Worm (Caenorhabditis elegans) whole organism, L2 larva: ENCODE data around the gene F32H5.1.
A peak's percentile ranks its signal among the peaks of the same experiment; 100 is the strongest.

Experiments
- C34F6.9 ChIP-seq: fragments of 150-350 bp; optimal IDR thresholded peaks from 2 replicates; lab custom pipeline; 2014; ENCODE audit warnings: missing biosample characterization, missing genetic modification characterization
- F13H6.1 ChIP-seq: sonication (generic microtip); optimal IDR thresholded peaks from 2 replicates; lab custom pipeline; 2016; ENCODE audit warnings: missing genetic modification characterization, missing compliant biosample characterization
- R02D3.7 ChIP-seq: fragments of 150-350 bp; optimal IDR thresholded peaks from 2 replicates; lab custom pipeline; 2014; ENCODE audit warnings: missing biosample characterization, missing genetic modification characterization
- Y55F3AM.14 ChIP-seq: fragments of 200-800 bp; sonication (Bioruptor generic); optimal IDR thresholded peaks from 2 replicates; lab custom pipeline; 2018; ENCODE audit warnings: mild to moderate bottlenecking, missing genetic modification characterization, missing compliant biosample characterization
- alr-1 ChIP-seq: fragments of 150-350 bp; optimal IDR thresholded peaks from 2 replicates; lab custom pipeline; 2014; ENCODE audit warnings: missing biosample characterization, missing genetic modification characterization
- aly-2 ChIP-seq: fragments of 150-350 bp; optimal IDR thresholded peaks from 2 replicates; lab custom pipeline; 2014; ENCODE audit warnings: missing biosample characterization, missing genetic modification characterization
- ama-1 ChIP-seq: fragments of 150-350 bp; optimal IDR thresholded peaks from 2 replicates; lab custom pipeline; 2018; ENCODE audit warnings: inconsistent platforms
- elt-1 ChIP-seq: fragments of 150-350 bp; optimal IDR thresholded peaks from 2 replicates; lab custom pipeline; 2014; ENCODE audit warnings: missing biosample characterization, missing genetic modification characterization
- fos-1 ChIP-seq: fragments of 150-350 bp; optimal IDR thresholded peaks from 2 replicates; lab custom pipeline; 2014; ENCODE audit warnings: missing biosample characterization, missing genetic modification characterization
- lin-13 ChIP-seq: fragments of 150-350 bp; optimal IDR thresholded peaks from 2 replicates; lab custom pipeline; 2014; ENCODE audit warnings: missing biosample characterization, missing genetic modification reagents, missing genetic modification characterization
- lsy-2 ChIP-seq, 2 experiments: fragments of 150-350 bp in 1 of 2; sonication (generic microtip) in 1 of 2; optimal IDR thresholded peaks; 2 replicates each; lab custom pipeline; 2014 to 2017; ENCODE audit warnings: missing biosample characterization in 2 of 2, missing genetic modification characterization in 2 of 2
- mab-5 ChIP-seq: fragments of 150-350 bp; optimal IDR thresholded peaks from 2 replicates; lab custom pipeline; 2014; ENCODE audit warnings: missing biosample characterization, missing genetic modification characterization
- mdl-1 ChIP-seq, 2 experiments: fragments of 150-350 bp in 1 of 2; sonication (generic microtip) in 1 of 2; optimal IDR thresholded peaks; 2 replicates each; lab custom pipeline; 2017; ENCODE audit warnings: missing biosample characterization in 2 of 2, missing genetic modification characterization in 2 of 2
- nhr-10 ChIP-seq: sonication (generic microtip); optimal IDR thresholded peaks from 2 replicates; lab custom pipeline; 2017; ENCODE audit warnings: missing biosample characterization, missing genetic modification characterization
- nhr-12 ChIP-seq: fragments of 150-350 bp; optimal IDR thresholded peaks from 2 replicates; lab custom pipeline; 2014; ENCODE audit warnings: missing biosample characterization, missing genetic modification characterization
- nhr-21 ChIP-seq: fragments of 150-350 bp; optimal IDR thresholded peaks from 2 replicates; lab custom pipeline; 2014; ENCODE audit warnings: missing biosample characterization, missing genetic modification characterization
- nhr-237 ChIP-seq: fragments of 150-350 bp; optimal IDR thresholded peaks from 2 replicates; lab custom pipeline; 2014; ENCODE audit warnings: missing biosample characterization, missing genetic modification characterization
- nhr-25 ChIP-seq: fragments of 150-350 bp; sonication (generic microtip); optimal IDR thresholded peaks from 3 replicates; lab custom pipeline; 2014; ENCODE audit warnings: missing biosample characterization, missing genetic modification characterization
- nhr-6 ChIP-seq: fragments of 150-350 bp; optimal IDR thresholded peaks from 2 replicates; lab custom pipeline; 2014; ENCODE audit warnings: missing biosample characterization, missing genetic modification characterization
- peb-1 ChIP-seq: fragments of 150-350 bp; optimal IDR thresholded peaks from 2 replicates; lab custom pipeline; 2014; ENCODE audit warnings: missing biosample characterization, missing genetic modification characterization
- sem-4 ChIP-seq: fragments of 150-350 bp; optimal IDR thresholded peaks from 2 replicates; lab custom pipeline; 2014; ENCODE audit warnings: missing biosample characterization, missing genetic modification reagents, missing genetic modification characterization
- skn-1 ChIP-seq: sonication (generic microtip); optimal IDR thresholded peaks from 2 replicates; lab custom pipeline; 2017; ENCODE audit warnings: missing biosample characterization, missing genetic modification characterization
- sma-3 ChIP-seq: sonication (generic microtip); optimal IDR thresholded peaks from 2 replicates; lab custom pipeline; 2016; ENCODE audit warnings: missing genetic modification reagents, missing genetic modification characterization, missing compliant biosample characterization
- sma-9 ChIP-seq, 2 experiments: fragments of 150-350 bp in 1 of 2; sonication (generic microtip) in 1 of 2; optimal IDR thresholded peaks; 2 replicates each; lab custom pipeline; 2014 to 2016; ENCODE audit warnings: missing genetic modification characterization in 2 of 2, mild to moderate bottlenecking in 1 of 2, missing biosample characterization in 1 of 2, missing compliant biosample characterization in 1 of 2, missing genetic modification reagents in 1 of 2, moderate library complexity in 1 of 2
- snpc-4 ChIP-seq: fragments of 150-350 bp; optimal IDR thresholded peaks from 2 replicates; lab custom pipeline; 2014; ENCODE audit warnings: missing biosample characterization, missing genetic modification characterization
- unc-39 ChIP-seq: fragments of 150-350 bp; optimal IDR thresholded peaks from 2 replicates; lab custom pipeline; 2014; ENCODE audit warnings: missing biosample characterization, missing genetic modification characterization
- unc-55 ChIP-seq: fragments of 150-350 bp; sonication (generic microtip); optimal IDR thresholded peaks from 3 replicates; lab custom pipeline; 2014; ENCODE audit warnings: missing biosample characterization, missing genetic modification reagents, missing genetic modification characterization
- ztf-1 ChIP-seq: fragments of 200-800 bp; sonication (Bioruptor generic); conservative IDR thresholded peaks from 2 replicates; pipeline ENCODE4 v1.3.6; 2022; ENCODE audit warnings: missing genetic modification characterization, missing compliant biosample characterization
- ztf-11 ChIP-seq: sonication (generic microtip); optimal IDR thresholded peaks from 2 replicates; lab custom pipeline; 2017; ENCODE audit warnings: missing biosample characterization, missing genetic modification characterization

The F32H5.1 gene

ce11 chrV:13350302-13350701 lies 7.5 kb downstream of the F32H5.1 start:
- TF ChIP-seq peb-1 (tag; lab: Kevin White, UChicago): no peak

DNA sequence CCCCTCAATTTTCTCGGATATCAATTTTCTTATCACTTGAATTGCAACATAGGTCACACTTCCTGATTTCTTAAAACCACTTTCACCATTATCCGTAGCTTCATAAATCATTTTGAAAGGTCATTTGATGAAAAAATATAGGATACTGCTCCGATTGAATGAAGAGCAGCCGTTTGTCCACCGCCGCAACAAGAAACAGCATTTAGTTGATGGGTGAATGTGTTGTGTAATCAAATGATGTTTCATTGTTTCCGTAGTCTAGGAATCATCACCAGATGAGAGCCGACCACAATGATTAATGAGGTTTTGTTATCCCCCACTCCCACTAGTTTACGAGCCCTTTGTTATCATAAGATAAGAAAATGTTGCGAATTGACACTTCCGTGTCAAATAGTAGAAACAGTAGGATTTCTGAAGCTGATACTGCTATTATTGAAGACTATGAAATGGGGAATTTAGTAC lies 11.9 kb downstream of the F32H5.1 start, which contains the start of gene twk-43:
TSS of gene twk-43 (plus strand) at position 412 of the 462 bp plus-strand sequence.
- TF ChIP-seq F13H6.1 (peak; percentile 19), sma-9 (GFP tag; optimal IDR thresholded peaks at IDR 0.05; lab: Kevin White, UChicago) (peak; percentile 13), sma-9 (tag; optimal IDR thresholded peaks at IDR 0.05; lab: Kevin White, UChicago) (no peak), mab-5 (tag; lab: Kevin White, UChicago) (peak; percentile 75), sem-4 (tag; lab: Kevin White, UChicago) (peak; percentile 54), nhr-12 (tag; lab: Kevin White, UChicago) (no peak)

DNA sequence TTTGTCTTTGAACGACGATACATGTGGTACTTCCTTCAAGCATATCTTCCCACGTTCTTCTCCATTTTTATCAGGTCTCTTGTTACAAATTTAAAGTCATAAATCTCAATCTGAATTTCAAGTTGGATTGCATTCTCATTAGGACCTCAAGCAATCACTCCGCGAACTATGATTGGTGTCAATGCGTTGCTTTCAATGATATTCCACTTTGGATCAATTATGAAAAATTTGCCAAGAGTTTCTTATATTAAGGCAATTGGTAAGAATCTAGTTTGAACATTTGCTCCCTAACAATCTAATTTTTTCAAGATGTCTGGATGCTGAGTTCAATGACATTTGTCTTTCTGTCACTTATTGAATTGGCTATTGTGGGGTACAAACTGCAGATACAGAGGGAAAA lies 15.6 kb downstream of the F32H5.1 start:
- TF ChIP-seq R02D3.7 (tag; lab: Kevin White, UChicago) (no peak), nhr-25 (tag; lab: Kevin White, UChicago) (no peak), sma-3 (no peak), skn-1 (tag; lab: Kevin White, UChicago) (no peak), ztf-11 (no peak)

DNA sequence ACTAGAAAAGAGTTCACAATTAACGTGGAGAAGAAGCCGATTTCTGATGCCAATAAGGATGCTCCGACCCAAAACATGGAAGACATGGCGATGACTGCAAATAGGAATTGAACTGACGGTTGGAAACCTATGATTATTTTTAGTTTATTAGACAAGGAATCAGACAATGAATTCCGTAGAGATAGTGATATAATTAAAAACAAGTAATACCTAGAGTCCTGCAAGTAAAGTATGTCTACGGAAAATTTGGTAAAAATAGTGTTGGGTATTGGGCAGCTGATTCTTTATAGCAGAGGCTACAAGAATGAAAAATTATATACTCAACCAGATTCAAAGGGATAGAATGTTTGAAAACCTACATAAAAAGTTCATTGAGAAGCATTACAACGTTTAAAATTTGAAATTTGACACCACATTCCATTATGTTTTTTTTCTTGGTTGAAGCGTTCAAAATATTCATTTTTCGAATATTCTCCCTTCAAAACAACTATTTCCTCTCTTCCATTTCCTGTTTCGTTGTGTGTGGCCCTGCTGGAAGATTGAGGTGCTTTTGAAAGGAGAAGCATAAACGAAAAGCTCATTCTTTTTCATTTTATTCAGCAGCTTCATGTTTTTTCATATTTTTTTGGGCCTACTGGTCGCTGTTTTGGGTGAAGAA lies 18.1 kb downstream of the F32H5.1 start, which contains the start of the genes str-4 and lgc-48:
TSS of gene str-4 (minus strand) at position 101 of the 658 bp plus-strand sequence.
TSS of gene lgc-48 (plus strand) at position 608 of the 658 bp plus-strand sequence.
- no peak for TF ChIP-seq lsy-2 (tag; optimal IDR thresholded peaks at IDR 0.05; lab: Kevin White, UChicago)
- TF ChIP-seq nhr-10 (tag; lab: Kevin White, UChicago): no peak
- no peak for TF ChIP-seq unc-39
- TF ChIP-seq mdl-1 (tag; optimal IDR thresholded peaks at IDR 0.05; lab: Kevin White, UChicago): no peak
- TF ChIP-seq nhr-237 (tag; lab: Kevin White, UChicago): no peak
- no peak for TF ChIP-seq ztf-11
- TF ChIP-seq mab-5 (tag; lab: Kevin White, UChicago): no peak
- no peak for TF ChIP-seq nhr-6 (tag; lab: Kevin White, UChicago)
- TF ChIP-seq elt-1 (tag; lab: Kevin White, UChicago): no peak
- no peak for TF ChIP-seq F13H6.1

ce11 chrV:13338037-13338436 lies 19.8 kb downstream of the F32H5.1 start:
- no peak for TF ChIP-seq nhr-6 (tag; lab: Kevin White, UChicago)
- TF ChIP-seq F13H6.1: no peak
- no peak for TF ChIP-seq snpc-4
- no peak for TF ChIP-seq Y55F3AM.14 (GFP tag; lab: Kevin White, UChicago)
- TF ChIP-seq lsy-2 (tag; optimal IDR thresholded peaks at IDR 0.05; lab: Kevin White, UChicago): no peak
- TF ChIP-seq nhr-21 (tag; lab: Kevin White, UChicago): no peak
- no peak for TF ChIP-seq mab-5 (tag; lab: Kevin White, UChicago)
- no peak for TF ChIP-seq ztf-1
- TF ChIP-seq C34F6.9 (tag; lab: Kevin White, UChicago): no peak
- TF ChIP-seq ztf-11: no peak
- TF ChIP-seq elt-1 (tag; lab: Kevin White, UChicago): no peak
- no peak for TF ChIP-seq nhr-10 (tag; lab: Kevin White, UChicago)
- TF ChIP-seq aly-2: no peak
- no peak for TF ChIP-seq lin-13 (GFP tag; lab: Kevin White, UChicago)
- no peak for TF ChIP-seq alr-1 (tag; lab: Kevin White, UChicago)
- no peak for TF ChIP-seq unc-55
- no peak for TF ChIP-seq fos-1
- no peak for TF ChIP-seq R02D3.7 (tag; lab: Kevin White, UChicago)
- TF ChIP-seq ama-1 (lab: Kevin White, UChicago): no peak

DNA sequence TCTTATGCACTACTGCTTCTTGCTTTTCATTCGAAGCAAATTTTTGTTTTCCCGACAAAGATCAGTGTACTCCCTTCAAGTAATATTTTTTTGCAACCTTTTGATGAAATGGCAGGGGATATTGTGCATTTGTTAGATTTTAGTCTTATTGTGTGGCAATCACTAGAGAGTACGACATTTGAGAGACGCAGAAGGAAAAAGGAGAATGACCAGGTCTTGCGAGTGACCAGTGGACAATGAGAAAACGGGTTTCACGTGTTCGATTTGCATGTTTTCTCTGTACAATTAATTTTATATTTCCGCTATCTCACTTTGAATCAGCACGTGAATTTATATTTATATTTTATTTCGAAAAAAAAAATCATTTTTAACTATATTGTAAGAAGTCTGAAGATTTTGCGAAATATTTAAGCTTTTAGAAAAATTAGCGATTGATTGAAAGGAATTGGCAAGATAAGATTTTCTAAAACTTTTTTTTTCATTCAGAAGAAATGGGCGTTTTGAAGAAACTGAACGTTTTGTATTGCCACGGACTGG lies 21.9 kb downstream of the F32H5.1 start, which contains the start of gene C50B6.9:
TSS of gene C50B6.9 (plus strand) at position 487 of the 537 bp plus-strand sequence.
- TF ChIP-seq F13H6.1: peak; percentile 3
- TF ChIP-seq mab-5 (tag; lab: Kevin White, UChicago): no peak
